Fruit fly (Drosophila melanogaster) whole organism, adult: Measurements from ENCODE around the gene CG1847.

ENCODE experiments used
- CG11617 ChIP-seq: fragments of 200-800 bp; sonication (Bioruptor generic); optimal IDR thresholded peaks from 2 replicates; lab custom pipeline; 2017; ENCODE audit warnings: mild to moderate bottlenecking, missing biosample characterization, missing genetic modification reagents, missing genetic modification characterization
- CG12768 ChIP-seq: fragments of 200-800 bp; sonication (Bioruptor generic); optimal IDR thresholded peaks from 2 replicates; lab custom pipeline; 2017; ENCODE audit warnings: missing biosample characterization, missing genetic modification characterization, mild to moderate bottlenecking, moderate library complexity, missing genetic modification reagents
- CG14711 ChIP-seq: fragments of 200-800 bp; sonication (Bioruptor generic); optimal IDR thresholded peaks from 2 replicates; lab custom pipeline; 2018; ENCODE audit warnings: missing biosample characterization, mild to moderate bottlenecking, missing genetic modification characterization, moderate library complexity
- CG1620 ChIP-seq: fragments of 200-800 bp; sonication (Bioruptor generic); optimal IDR thresholded peaks from 2 replicates; lab custom pipeline; 2016; ENCODE audit warnings: missing biosample characterization, missing genetic modification characterization
- CG33017 ChIP-seq: fragments of 200-800 bp; sonication (Bioruptor generic); optimal IDR thresholded peaks from 2 replicates; lab custom pipeline; 2018; ENCODE audit warnings: missing biosample characterization, mild to moderate bottlenecking, missing genetic modification characterization, moderate library complexity
- CG5204 ChIP-seq: fragments of 200-800 bp; sonication (Bioruptor generic); optimal IDR thresholded peaks from 2 replicates; lab custom pipeline; 2016; ENCODE audit warnings: missing biosample characterization, missing genetic modification characterization
- CG7045 ChIP-seq: fragments of 200-800 bp; sonication (Bioruptor generic); optimal IDR thresholded peaks from 2 replicates; lab custom pipeline; 2017; ENCODE audit warnings: missing biosample characterization, mild to moderate bottlenecking, missing genetic modification characterization
- CG7101 ChIP-seq: fragments of 200-800 bp; sonication (Bioruptor generic); optimal IDR thresholded peaks from 2 replicates; lab custom pipeline; 2018; ENCODE audit warnings: missing biosample characterization, mild to moderate bottlenecking, missing genetic modification characterization, moderate library complexity
- Clk ChIP-seq: fragments of 200-800 bp; sonication (Bioruptor generic); optimal IDR thresholded peaks from 2 replicates; lab custom pipeline; 2017; ENCODE audit warnings: missing biosample characterization, missing genetic modification characterization
- Crg-1 ChIP-seq: fragments of 200-800 bp; sonication (Bioruptor generic); optimal IDR thresholded peaks from 2 replicates; lab custom pipeline; 2016; ENCODE audit warnings: missing biosample characterization, missing genetic modification characterization
- Hr96 ChIP-seq: fragments of 200-800 bp; sonication (Bioruptor generic); optimal IDR thresholded peaks from 2 replicates; lab custom pipeline; 2016; ENCODE audit warnings: missing biosample characterization, missing genetic modification characterization
- Mnt ChIP-seq: fragments of 200-800 bp; sonication (Bioruptor generic); optimal IDR thresholded peaks from 2 replicates; lab custom pipeline; 2016; ENCODE audit warnings: missing biosample characterization, mild to moderate bottlenecking, missing genetic modification characterization
- bab1 ChIP-seq: fragments of 200-800 bp; sonication (Bioruptor generic); optimal IDR thresholded peaks from 3 replicates; lab custom pipeline; 2019; ENCODE audit warnings: missing biosample characterization, mild to moderate bottlenecking, missing genetic modification characterization, moderate library complexity
- cic ChIP-seq: fragments of 200-800 bp; sonication (Bioruptor generic); optimal IDR thresholded peaks from 2 replicates; lab custom pipeline; 2017; ENCODE audit warnings: missing biosample characterization, mild to moderate bottlenecking, missing genetic modification characterization, moderate library complexity
- cnc ChIP-seq, 2 experiments: fragments of >200 bp; optimal IDR thresholded peaks; 2 replicates each; lab custom pipeline; 2017
- kay ChIP-seq: fragments of 200-800 bp; sonication (Bioruptor generic); peaks from one replicate; lab custom pipeline; 2016; ENCODE audit warnings: missing biosample characterization, missing genetic modification characterization, borderline replicate concordance
- ovo ChIP-seq: fragments of 200-800 bp; sonication (Bioruptor generic); optimal IDR thresholded peaks from 2 replicates; lab custom pipeline; 2016; ENCODE audit warnings: missing biosample characterization, missing genetic modification characterization
- pad ChIP-seq: fragments of 200-800 bp; sonication (Bioruptor generic); optimal IDR thresholded peaks from 3 replicates; lab custom pipeline; 2017; ENCODE audit warnings: missing biosample characterization, missing genetic modification characterization, mild to moderate bottlenecking, moderate library complexity, missing genetic modification reagents
- tj ChIP-seq: fragments of 200-800 bp; sonication (Bioruptor generic); optimal IDR thresholded peaks from 3 replicates; lab custom pipeline; 2017; ENCODE audit warnings: missing biosample characterization, mild to moderate bottlenecking, missing genetic modification characterization, moderate library complexity
- toe ChIP-seq: fragments of 200-800 bp; sonication (Bioruptor generic); optimal IDR thresholded peaks from 2 replicates; lab custom pipeline; 2016; ENCODE audit warnings: missing biosample characterization, missing genetic modification characterization

Gene CG1847

DNA sequence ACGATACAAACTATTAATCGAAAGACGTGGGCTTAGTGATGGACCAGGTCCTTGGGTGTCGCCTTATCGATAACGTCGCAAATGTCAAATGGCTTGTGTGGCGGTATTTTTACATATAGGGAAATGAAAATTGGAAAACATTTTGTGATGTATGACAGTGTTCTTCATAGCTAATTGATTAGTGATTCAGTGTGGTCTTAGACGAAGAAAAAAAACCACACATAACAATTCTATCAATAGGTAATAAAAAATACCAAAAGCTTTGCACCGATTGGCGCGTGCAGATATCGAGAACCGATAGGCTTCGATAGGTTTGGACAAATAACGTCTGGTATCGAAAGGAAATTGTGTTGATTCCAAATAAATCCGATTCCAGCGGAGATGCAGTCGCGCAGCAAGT lies at the start of gene CG1847, which contains the start of gene Nrd1:
Gene CG1847, plus strand, starts transcription at position 305 of the 400 bp plus-strand sequence.
Gene Nrd1, minus strand, starts transcription at position 28 of the 400 bp plus-strand sequence.
- TF ChIP-seq CG1620 (GFP tag; lab: Kevin White, UChicago), result no peak
- TF ChIP-seq CG5204 (GFP tag; lab: Kevin White, UChicago), result no peak

dm6 chrX:11819241-11819862 lies 49.6 kb upstream of the CG1847 start:
- TF ChIP-seq CG11617, result no peak
- TF ChIP-seq CG12768, result peak; percentile 3
- peak; percentile 15 for TF ChIP-seq ovo (GFP tag; lab: Kevin White, UChicago)
- TF ChIP-seq CG7045, result peak; percentile 6
- peak; percentile 35 for TF ChIP-seq Mnt (GFP tag; lab: Kevin White, UChicago)
- TF ChIP-seq CG7101 (tag; lab: Kevin White, UChicago), result peak; percentile 32
- TF ChIP-seq tj (GFP tag; lab: Kevin White, UChicago), result no peak
- TF ChIP-seq cic, result peak; percentile 47
- TF ChIP-seq kay (GFP tag; lab: Kevin White, UChicago), result peak; percentile 49
- TF ChIP-seq Hr96 (GFP tag; lab: Kevin White, UChicago), result no peak
- peak; percentile 62 for TF ChIP-seq CG14711 (tag; lab: Kevin White, UChicago)
- no peak for TF ChIP-seq Clk (GFP tag; lab: Kevin White, UChicago)
- no peak for TF ChIP-seq CG5204 (GFP tag; lab: Kevin White, UChicago)
- no peak for TF ChIP-seq cnc (optimal IDR thresholded peaks at IDR 0.05; lab: Kevin White, UChicago)
- TF ChIP-seq CG33017, result peak; percentile 53

DNA sequence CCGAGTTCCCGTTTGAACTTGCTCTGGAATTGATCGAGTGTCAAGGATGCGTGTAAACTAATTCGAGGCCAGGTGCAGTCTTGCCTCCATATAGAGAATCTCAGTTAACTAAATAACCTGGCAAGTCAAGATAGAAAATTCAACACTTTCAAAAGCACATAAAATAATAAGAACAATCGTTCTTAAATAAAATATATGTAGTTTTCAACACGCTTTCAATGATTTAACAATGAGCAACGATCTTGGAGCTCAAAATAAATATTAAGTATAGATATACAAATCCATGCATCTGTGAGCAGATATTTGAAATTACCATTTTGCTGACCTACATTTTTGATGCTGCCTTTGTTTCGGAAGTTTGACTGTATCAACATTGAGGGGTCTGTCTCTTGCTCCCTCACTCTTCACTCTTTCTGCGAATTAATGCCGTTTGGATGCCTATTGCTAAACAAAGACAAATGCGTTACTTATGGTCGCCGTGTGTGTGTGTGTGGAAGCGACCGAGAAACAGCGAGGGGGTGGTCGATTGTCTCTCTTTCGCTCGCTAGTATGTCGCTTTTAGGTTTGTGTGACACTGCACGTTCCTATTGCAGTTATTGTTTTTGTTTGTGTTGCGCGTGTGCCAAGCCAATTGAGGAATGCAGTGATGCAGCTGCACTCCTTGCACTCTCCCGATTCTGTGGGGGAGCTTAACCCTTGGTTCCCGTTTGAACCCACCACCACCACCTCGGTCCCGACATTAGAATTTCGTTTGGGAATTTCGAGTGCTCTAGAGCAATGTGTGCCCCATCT lies 48.5 kb upstream of the CG1847 start:
- TF ChIP-seq cnc (optimal IDR thresholded peaks at IDR 0.05; lab: Kevin White, UChicago), result no peak
- TF ChIP-seq Mnt (GFP tag; lab: Kevin White, UChicago), result peak; percentile 70
- TF ChIP-seq cic, result peak; percentile 67
- TF ChIP-seq CG12768, result peak; percentile 72
- peak; percentile 92 for TF ChIP-seq pad (GFP tag; lab: Kevin White, UChicago)
- peak; percentile 80 for TF ChIP-seq toe (GFP tag; lab: Kevin White, UChicago)
- TF ChIP-seq bab1 (GFP tag; lab: Kevin White, UChicago), result peak; percentile 78
- peak; percentile 83 for TF ChIP-seq kay (GFP tag; lab: Kevin White, UChicago)
- TF ChIP-seq ovo (GFP tag; lab: Kevin White, UChicago), result peak; percentile 79
- TF ChIP-seq Hr96 (GFP tag; lab: Kevin White, UChicago), result peak; percentile 84
- TF ChIP-seq CG7045, result peak; percentile 78
- TF ChIP-seq Clk (GFP tag; lab: Kevin White, UChicago), result peak; percentile 64
- TF ChIP-seq CG5204 (GFP tag; lab: Kevin White, UChicago), result peak; percentile 77
- TF ChIP-seq CG7101 (tag; lab: Kevin White, UChicago), result peak; percentile 91
- peak; percentile 78 for TF ChIP-seq CG1620 (GFP tag; lab: Kevin White, UChicago)
- peak; percentile 54 for TF ChIP-seq Crg-1 (GFP tag; lab: Kevin White, UChicago)
- TF ChIP-seq CG33017, result peak; percentile 78
- TF ChIP-seq CG14711 (tag; lab: Kevin White, UChicago), result peak; percentile 77
- TF ChIP-seq tj (GFP tag; lab: Kevin White, UChicago), result peak; percentile 80
- TF ChIP-seq CG11617, result peak; percentile 87

DNA sequence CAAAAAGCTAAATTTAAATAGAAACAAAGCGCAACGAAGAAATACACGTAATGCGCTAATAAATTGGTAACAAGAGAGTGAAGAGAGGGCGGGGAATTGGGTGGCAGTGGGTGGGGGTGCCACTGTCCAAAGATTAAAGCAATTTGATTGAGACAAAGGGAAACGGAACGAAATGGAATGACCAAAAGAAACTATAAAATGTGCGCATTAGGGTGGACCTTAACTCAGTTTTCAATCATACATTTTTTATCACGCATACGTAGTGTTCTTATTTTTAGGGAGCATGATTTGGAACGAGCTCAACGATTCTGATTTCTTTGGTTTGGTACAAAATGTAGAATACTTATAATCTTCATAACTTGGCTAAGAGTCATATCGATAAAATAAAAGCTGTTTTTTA lies 47.0 kb upstream of the CG1847 start:
- TF ChIP-seq toe (GFP tag; lab: Kevin White, UChicago), result no peak
- TF ChIP-seq Mnt (GFP tag; lab: Kevin White, UChicago), result no peak
- TF ChIP-seq CG7045, result peak; percentile 1
- no peak for TF ChIP-seq cnc (optimal IDR thresholded peaks at IDR 0.05; lab: Kevin White, UChicago)
- peak; percentile 27 for TF ChIP-seq CG14711 (tag; lab: Kevin White, UChicago)
- peak; percentile 61 for TF ChIP-seq CG12768
- TF ChIP-seq CG11617, result peak; percentile 19
- peak; percentile 65 for TF ChIP-seq CG7101 (tag; lab: Kevin White, UChicago)
- TF ChIP-seq CG1620 (GFP tag; lab: Kevin White, UChicago), result no peak
- no peak for TF ChIP-seq Crg-1 (GFP tag; lab: Kevin White, UChicago)
- no peak for TF ChIP-seq Clk (GFP tag; lab: Kevin White, UChicago)
- no peak for TF ChIP-seq ovo (GFP tag; lab: Kevin White, UChicago)
- TF ChIP-seq tj (GFP tag; lab: Kevin White, UChicago), result no peak
- no peak for TF ChIP-seq CG5204 (GFP tag; lab: Kevin White, UChicago)
- TF ChIP-seq CG33017, result no peak
- TF ChIP-seq bab1 (GFP tag; lab: Kevin White, UChicago), result peak; percentile 32
- no peak for TF ChIP-seq pad (GFP tag; lab: Kevin White, UChicago)
- peak; percentile 20 for TF ChIP-seq cic
- no peak for TF ChIP-seq kay (GFP tag; lab: Kevin White, UChicago)
- peak; percentile 28 for TF ChIP-seq Hr96 (GFP tag; lab: Kevin White, UChicago)

DNA sequence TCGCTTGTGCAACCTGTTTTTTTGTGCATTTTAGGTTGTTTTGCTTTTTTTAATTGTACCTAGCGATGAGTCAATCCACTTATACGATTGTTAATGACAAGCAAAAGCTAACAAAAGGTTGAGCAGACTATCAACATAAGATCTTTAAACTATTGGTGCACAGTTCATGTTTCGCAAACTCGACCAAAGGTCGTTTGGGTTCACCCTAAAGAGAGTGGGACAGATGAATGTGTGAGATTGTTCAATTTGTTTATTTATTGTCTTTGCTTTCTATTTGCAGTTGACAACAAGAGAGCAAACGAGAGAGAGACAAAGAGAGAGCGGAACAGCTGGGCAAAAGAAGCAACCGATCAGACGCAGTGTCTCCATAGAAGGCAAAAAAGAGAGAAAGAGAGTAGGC lies 46.0 kb upstream of the CG1847 start:
- TF ChIP-seq Hr96 (GFP tag; lab: Kevin White, UChicago) (no peak), CG1620 (GFP tag; lab: Kevin White, UChicago) (peak; percentile 4), CG14711 (tag; lab: Kevin White, UChicago) (peak; percentile 4), cic (peak; percentile 38), CG11617 (peak; percentile 47), bab1 (GFP tag; lab: Kevin White, UChicago) (peak; percentile 67), CG33017 (no peak), Mnt (GFP tag; lab: Kevin White, UChicago) (no peak), CG7045 (peak; percentile 9), tj (GFP tag; lab: Kevin White, UChicago) (peak; percentile 28), CG12768 (peak; percentile 54), CG7101 (tag; lab: Kevin White, UChicago) (peak; percentile 66)
